Worm (Caenorhabditis elegans) whole organism, late embryonic: ENCODE measurements around the gene str-160.

Source experiments
- C38D4.7 ChIP-seq: fragments of 200-800 bp; sonication (Bioruptor generic); optimal IDR thresholded peaks from 2 replicates; lab custom pipeline; 2018; ENCODE audit warnings: mild to moderate bottlenecking, missing genetic modification characterization, moderate library complexity, missing compliant biosample characterization
- ceh-19 ChIP-seq: fragments of 200-800 bp; sonication (Bioruptor generic); optimal IDR thresholded peaks from 2 replicates; lab custom pipeline; 2018; ENCODE audit warnings: mild to moderate bottlenecking, missing genetic modification characterization, missing compliant biosample characterization
- ceh-2 ChIP-seq: sonication (generic microtip); optimal IDR thresholded peaks from 2 replicates; lab custom pipeline; 2016; ENCODE audit warnings: missing genotype, missing genetic modification characterization, missing compliant biosample characterization
- ceh-22 ChIP-seq: sonication (generic microtip); optimal IDR thresholded peaks from 2 replicates; lab custom pipeline; 2017; ENCODE audit warnings: missing biosample characterization, missing genetic modification characterization
- ceh-31 ChIP-seq: sonication (generic microtip); optimal IDR thresholded peaks from 2 replicates; lab custom pipeline; 2016; ENCODE audit warnings: missing genetic modification characterization, missing compliant biosample characterization
- fax-1 ChIP-seq: sonication (generic microtip); optimal IDR thresholded peaks from 2 replicates; lab custom pipeline; 2016; ENCODE audit warnings: missing genotype, missing genetic modification characterization, missing compliant biosample characterization
- fkh-10 ChIP-seq: fragments of 150-350 bp; optimal IDR thresholded peaks from 2 replicates; lab custom pipeline; 2014; ENCODE audit warnings: missing biosample characterization, missing genetic modification reagents, missing genetic modification characterization
- hlh-6 ChIP-seq: sonication (generic microtip); optimal IDR thresholded peaks from 2 replicates; lab custom pipeline; 2016; ENCODE audit warnings: missing genotype, missing genetic modification characterization, missing compliant biosample characterization
- lin-11 ChIP-seq: fragments of 200-800 bp; sonication (Bioruptor generic); optimal IDR thresholded peaks from 2 replicates; lab custom pipeline; 2018; ENCODE audit warnings: mild to moderate bottlenecking, missing genetic modification characterization, missing compliant biosample characterization
- mec-3 ChIP-seq: sonication (generic microtip); optimal IDR thresholded peaks from 2 replicates; lab custom pipeline; 2016; ENCODE audit warnings: borderline replicate concordance, missing genetic modification characterization, missing compliant biosample characterization
- nfya-1 ChIP-seq: sonication (generic microtip); optimal IDR thresholded peaks from 2 replicates; lab custom pipeline; 2017; ENCODE audit warnings: missing genetic modification characterization, mild to moderate bottlenecking, missing compliant biosample characterization, antibody characterized with exemption, moderate library complexity
- npax-4 ChIP-seq: sonication (generic microtip); optimal IDR thresholded peaks from 2 replicates; lab custom pipeline; 2016; ENCODE audit warnings: missing genetic modification characterization, missing compliant biosample characterization
- rnt-1 ChIP-seq: sonication (generic microtip); optimal IDR thresholded peaks from 2 replicates; lab custom pipeline; 2016; ENCODE audit warnings: missing genetic modification characterization, missing compliant biosample characterization
- tbx-2 ChIP-seq: sonication (generic microtip); optimal IDR thresholded peaks from 2 replicates; lab custom pipeline; 2016; ENCODE audit warnings: missing genetic modification characterization, missing compliant biosample characterization
- unc-3 ChIP-seq, 2 experiments: fragments of 200-800 bp in 1 of 2; sonication (Bioruptor generic) in 1 of 2; sonication (generic microtip) in 1 of 2; conservative IDR thresholded peaks in 1 of 2; optimal IDR thresholded peaks in 1 of 2; 2 replicates each; pipeline versions ENCODE4 v1.3.6 to Lab custom; 2016 to 2022; ENCODE audit warnings: missing compliant biosample characterization in 2 of 2, missing genetic modification characterization in 2 of 2, missing genetic modification reagents in 1 of 2
- unc-55 ChIP-seq: sonication (generic microtip); optimal IDR thresholded peaks from 2 replicates; lab custom pipeline; 2017; ENCODE audit warnings: missing biosample characterization, missing genetic modification reagents, missing genetic modification characterization

The str-160 gene

ce11 chrV:1779136-1779535 lies 44.5 kb downstream of the str-160 start, which contains the start of gene F36H9.4 (continued):
- TF ChIP-seq unc-3 (GFP tag; conservative IDR thresholded peaks at IDR 0.05; lab: Robert Waterston, UW) (no peak), unc-3 (tag; optimal IDR thresholded peaks at IDR 0.05; lab: Kevin White, UChicago) (no peak)

ce11 chrV:1779994-1780393 lies 45.3 kb downstream of the str-160 start:
- TF ChIP-seq unc-3 (GFP tag; conservative IDR thresholded peaks at IDR 0.05; lab: Robert Waterston, UW) (no peak), unc-3 (tag; optimal IDR thresholded peaks at IDR 0.05; lab: Kevin White, UChicago) (no peak), nfya-1 (tag; lab: Kevin White, UChicago) (peak; percentile 85), ceh-19 (GFP tag; lab: Kevin White, UChicago) (no peak), fkh-10 (GFP tag; lab: Kevin White, UChicago) (no peak), fax-1 (tag; lab: Kevin White, UChicago) (no peak)

DNA sequence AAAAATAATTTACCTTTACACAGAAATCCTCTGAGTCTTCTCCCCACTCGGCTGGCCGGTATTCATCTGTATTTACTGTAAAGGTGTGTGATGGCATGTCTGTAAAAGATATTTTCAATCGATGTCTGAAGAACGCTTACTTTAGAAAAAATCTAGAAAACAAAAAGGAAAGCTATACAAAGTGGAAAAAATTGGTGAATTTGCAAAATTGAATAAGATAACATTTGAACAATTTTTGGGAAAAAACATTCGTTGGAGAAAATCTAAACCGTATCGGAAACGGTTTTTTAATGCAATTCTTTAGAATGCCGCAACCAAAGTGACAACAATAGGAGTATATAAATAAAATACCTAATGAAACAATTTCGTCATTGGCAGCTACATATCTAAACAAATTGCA lies 47.3 kb downstream of the str-160 start, which contains the start of gene F36H9.5:
Gene F36H9.5 (minus strand): TSS at position 101 of the 400 bp plus-strand sequence.
- TF ChIP-seq ceh-19 (GFP tag; lab: Kevin White, UChicago) (no peak), ceh-31 (tag; lab: Kevin White, UChicago) (no peak), npax-4 (no peak), unc-55 (GFP tag; lab: Kevin White, UChicago) (no peak), ceh-2 (tag; lab: Kevin White, UChicago) (no peak), tbx-2 (no peak), C38D4.7 (GFP tag; lab: Kevin White, UChicago) (no peak), ceh-22 (tag; lab: Kevin White, UChicago) (no peak), hlh-6 (tag; lab: Kevin White, UChicago) (no peak), mec-3 (tag; lab: Kevin White, UChicago) (no peak), lin-11 (tag; lab: Kevin White, UChicago) (no peak), rnt-1 (tag; lab: Kevin White, UChicago) (no peak)
- TF ChIP-seq, all 69 proteins: peak for 0
